Worm (Caenorhabditis elegans) whole organism, young adult: Measurements from ENCODE around the gene K11H3.2.
A peak's percentile ranks its signal among the peaks of the same experiment; 100 is the strongest.
"Not testable (repeated sequence)": the region's sequence is repeated elsewhere in the genome, so short reads cannot be mapped to it uniquely, and the experiment has no call there.

Experiments used
- B0261.1 ChIP-seq: sonication (generic microtip); optimal IDR thresholded peaks from 2 replicates; lab custom pipeline; 2016; ENCODE audit warnings: mild to moderate bottlenecking, missing genetic modification characterization, moderate library complexity, missing compliant biosample characterization
- C06A6.2 ChIP-seq: fragments of 200-800 bp; sonication (Bioruptor generic); conservative IDR thresholded peaks from 2 replicates; pipeline ENCODE4 v1.3.6; 2022; ENCODE audit warnings: missing genetic modification characterization, missing compliant biosample characterization
- Y53G8AR.9 ChIP-seq: fragments of 200-800 bp; sonication (Bioruptor generic); conservative IDR thresholded peaks from 2 replicates; pipeline ENCODE4 v1.3.6; 2022; ENCODE audit warnings: missing genetic modification reagents, missing genetic modification characterization, missing compliant biosample characterization
- Y79H2A.3 ChIP-seq: fragments of 200-800 bp; sonication (Bioruptor generic); conservative IDR thresholded peaks from 2 replicates; pipeline ENCODE4 v1.3.6; 2022; ENCODE audit warnings: missing genetic modification reagents, missing genetic modification characterization, missing compliant biosample characterization
- bed-2 ChIP-seq: fragments of 200-800 bp; sonication (Bioruptor generic); IDR thresholded peaks from 2 replicates; pipeline ENCODE4 v1.3.6; 2022; ENCODE audit warnings: missing genetic modification reagents, missing genetic modification characterization, missing compliant biosample characterization
- ccch-3 ChIP-seq: fragments of 200-800 bp; sonication (Bioruptor generic); optimal IDR thresholded peaks from 2 replicates; lab custom pipeline; 2018; ENCODE audit warnings: mild to moderate bottlenecking, missing genetic modification characterization, missing compliant biosample characterization
- ceh-91 ChIP-seq: fragments of 200-800 bp; sonication (Bioruptor generic); IDR thresholded peaks from 2 replicates; pipeline ENCODE4 v1.3.6; 2022; ENCODE audit warnings: missing genetic modification reagents, missing genetic modification characterization, missing compliant biosample characterization
- dox-1 ChIP-seq: fragments of 200-800 bp; sonication (Bioruptor generic); IDR thresholded peaks from 2 replicates; pipeline ENCODE4 v1.3.6; 2022; ENCODE audit warnings: missing genetic modification reagents, missing genetic modification characterization, missing compliant biosample characterization
- egrh-3 ChIP-seq: fragments of 200-800 bp; sonication (Bioruptor generic); IDR thresholded peaks from 2 replicates; pipeline ENCODE4 v1.3.6; 2022; ENCODE audit warnings: missing genetic modification reagents, missing genetic modification characterization, missing compliant biosample characterization
- ekl-4 ChIP-seq: fragments of 200-800 bp; sonication (Bioruptor generic); IDR thresholded peaks from 2 replicates; pipeline ENCODE4 v1.3.6; 2022; ENCODE audit warnings: missing genetic modification reagents, missing genetic modification characterization, missing compliant biosample characterization
- him-1 ChIP-seq: sonication (generic microtip); optimal IDR thresholded peaks from 2 replicates; lab custom pipeline; 2016; ENCODE audit warnings: missing genotype, missing genetic modification reagents, missing genetic modification characterization, missing compliant biosample characterization
- hmg-1.2 ChIP-seq: fragments of 200-800 bp; sonication (Bioruptor generic); IDR thresholded peaks from 2 replicates; pipeline ENCODE4 v1.3.6; 2022; ENCODE audit warnings: missing genetic modification reagents, missing genetic modification characterization, missing compliant biosample characterization
- hsf-1 ChIP-seq: fragments of 200-800 bp; sonication (Bioruptor generic); IDR thresholded peaks from 2 replicates; pipeline ENCODE4 v1.3.6; 2022; ENCODE audit warnings: missing genetic modification reagents, missing genetic modification characterization, missing compliant biosample characterization
- lin-26 ChIP-seq: fragments of 200-800 bp; sonication (Bioruptor generic); IDR thresholded peaks from 2 replicates; pipeline ENCODE4 v1.3.6; 2022; ENCODE audit warnings: missing genetic modification reagents, missing genetic modification characterization, missing compliant biosample characterization
- lin-35 ChIP-seq, 3 experiments: fragments of 150-350 bp in 2 of 3; sonication (generic microtip) in 1 of 3; optimal IDR thresholded peaks; 2 replicates each; lab custom pipeline; 2014 to 2018; ENCODE audit warnings: missing biosample characterization in 3 of 3, missing genetic modification characterization in 3 of 3, missing genetic modification reagents in 3 of 3
- lin-54 ChIP-seq: fragments of 200-800 bp; sonication (Bioruptor generic); optimal IDR thresholded peaks from 2 replicates; lab custom pipeline; 2018; ENCODE audit warnings: mild to moderate bottlenecking, missing genetic modification characterization, missing compliant biosample characterization
- madf-3 ChIP-seq: fragments of 200-800 bp; sonication (Bioruptor generic); IDR thresholded peaks from 2 replicates; pipeline ENCODE4 v1.3.6; 2022; ENCODE audit warnings: missing genetic modification reagents, missing genetic modification characterization, missing compliant biosample characterization
- madf-6 ChIP-seq: fragments of 200-800 bp; sonication (Bioruptor generic); IDR thresholded peaks from 2 replicates; pipeline ENCODE4 v1.3.6; 2022; ENCODE audit warnings: missing genetic modification reagents, missing genetic modification characterization, missing compliant biosample characterization
- madf-8 ChIP-seq: fragments of 200-800 bp; sonication (Bioruptor generic); conservative IDR thresholded peaks from 2 replicates; pipeline ENCODE4 v1.3.6; 2022; ENCODE audit warnings: missing genetic modification reagents, missing genetic modification characterization, missing compliant biosample characterization
- mcd-1 ChIP-seq: fragments of 200-800 bp; sonication (Bioruptor generic); IDR thresholded peaks from 2 replicates; pipeline ENCODE4 v1.3.6; 2022; ENCODE audit warnings: missing genetic modification reagents, missing genetic modification characterization, missing compliant biosample characterization
- mes-4 ChIP-seq: sonication (generic microtip); optimal IDR thresholded peaks from 2 replicates; lab custom pipeline; 2016; ENCODE audit warnings: missing genotype, missing genetic modification characterization, missing compliant biosample characterization
- nfyb-1 ChIP-seq: fragments of 200-800 bp; sonication (Bioruptor generic); IDR thresholded peaks from 2 replicates; pipeline ENCODE4 v1.3.6; 2022; ENCODE audit warnings: missing genetic modification reagents, missing genetic modification characterization, missing compliant biosample characterization
- nhr-80 ChIP-seq: sonication (generic microtip); optimal IDR thresholded peaks from 2 replicates; lab custom pipeline; 2016; ENCODE audit warnings: missing genetic modification characterization, missing compliant biosample characterization
- pbrm-1 ChIP-seq: fragments of 200-800 bp; sonication (Bioruptor generic); IDR thresholded peaks from 2 replicates; pipeline ENCODE4 v1.3.6; 2022; ENCODE audit warnings: missing genetic modification reagents, missing genetic modification characterization, missing compliant biosample characterization
- rcor-1 ChIP-seq: fragments of 200-800 bp; sonication (Bioruptor generic); IDR thresholded peaks from 2 replicates; pipeline ENCODE4 v1.3.6; 2022; ENCODE audit warnings: missing genetic modification reagents, missing genetic modification characterization, missing compliant biosample characterization
- repo-1 ChIP-seq: sonication (generic microtip); optimal IDR thresholded peaks from 2 replicates; lab custom pipeline; 2017; ENCODE audit warnings: mild to moderate bottlenecking, missing genetic modification characterization, missing compliant biosample characterization
- rpc-1 ChIP-seq, 2 experiments: fragments of 150-350 bp in 1 of 2; sonication (generic microtip) in 1 of 2; optimal IDR thresholded peaks; 2 replicates each; lab custom pipeline; 2014 to 2018; ENCODE audit warnings: missing biosample characterization in 1 of 2, missing genetic modification characterization in 1 of 2, missing genetic modification reagents in 1 of 2, missing genotype in 1 of 2
- snpc-1.1 ChIP-seq: sonication (generic microtip); optimal IDR thresholded peaks from 2 replicates; lab custom pipeline; 2017; ENCODE audit warnings: missing genetic modification characterization, mild to moderate bottlenecking, missing compliant biosample characterization, antibody characterized with exemption, moderate library complexity, missing genotype, missing genetic modification reagents; ENCODE audit not compliant: insufficient read depth
- somi-1 ChIP-seq: fragments of 200-800 bp; sonication (Bioruptor generic); optimal IDR thresholded peaks from 2 replicates; lab custom pipeline; 2018; ENCODE audit warnings: mild to moderate bottlenecking, missing genetic modification characterization, missing compliant biosample characterization
- sptf-2 ChIP-seq: fragments of 200-800 bp; sonication (Bioruptor generic); optimal IDR thresholded peaks from 2 replicates; lab custom pipeline; 2018; ENCODE audit warnings: mild to moderate bottlenecking, missing genetic modification characterization, missing compliant biosample characterization
- tbp1 ChIP-seq: fragments of 200-800 bp; sonication (Bioruptor generic); optimal IDR thresholded peaks from 2 replicates; lab custom pipeline; 2018; ENCODE audit warnings: mild to moderate bottlenecking, missing genetic modification characterization, missing compliant biosample characterization
- tlf-1 ChIP-seq: fragments of 200-800 bp; sonication (Bioruptor generic); optimal IDR thresholded peaks from 2 replicates; lab custom pipeline; 2018; ENCODE audit warnings: mild to moderate bottlenecking, missing genetic modification characterization, missing compliant biosample characterization
- xnd-1 ChIP-seq: sonication (generic microtip); optimal IDR thresholded peaks from 2 replicates; lab custom pipeline; 2016; ENCODE audit warnings: missing genotype, missing genetic modification reagents, missing genetic modification characterization, missing compliant biosample characterization
- zim-3 ChIP-seq: sonication (generic microtip); optimal IDR thresholded peaks from 2 replicates; lab custom pipeline; 2017; ENCODE audit warnings: mild to moderate bottlenecking, missing genetic modification characterization, moderate library complexity, missing compliant biosample characterization
- ztf-28 ChIP-seq: fragments of 200-800 bp; sonication (Bioruptor generic); IDR thresholded peaks from 2 replicates; pipeline ENCODE4 v1.3.6; 2022; ENCODE audit warnings: missing genetic modification reagents, missing genetic modification characterization, missing compliant biosample characterization

The K11H3.2 gene

DNA sequence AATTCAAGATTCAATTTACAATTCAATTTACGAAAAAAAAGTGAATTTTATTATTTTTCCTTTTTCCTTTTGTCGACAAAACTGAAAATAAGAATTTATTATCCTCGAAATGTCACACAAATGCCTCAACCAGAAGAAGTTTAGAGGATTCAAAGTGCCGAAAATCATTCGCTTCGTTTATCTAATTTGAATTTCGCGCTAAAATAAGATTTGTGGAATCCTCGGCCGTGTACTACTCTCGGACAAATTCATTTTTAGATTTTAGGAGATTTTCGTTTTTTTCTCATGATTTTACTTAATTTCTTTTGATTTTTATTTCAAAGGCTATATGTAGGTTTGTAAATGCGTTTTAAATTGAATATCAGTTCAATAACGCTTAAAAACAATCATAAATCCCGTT, 2.4 kb downstream of the K11H3.2 start:
- TF ChIP-seq lin-54 (GFP tag; lab: Kevin White, UChicago) (peak; percentile 48), madf-6 (GFP tag; lab: Robert Waterston, UW) (peak; percentile 46), hsf-1 (no peak), rcor-1 (GFP tag; lab: Robert Waterston, UW) (0 out of 2 replicates have a peak, but pooled peaks have one; percentile 21)

DNA sequence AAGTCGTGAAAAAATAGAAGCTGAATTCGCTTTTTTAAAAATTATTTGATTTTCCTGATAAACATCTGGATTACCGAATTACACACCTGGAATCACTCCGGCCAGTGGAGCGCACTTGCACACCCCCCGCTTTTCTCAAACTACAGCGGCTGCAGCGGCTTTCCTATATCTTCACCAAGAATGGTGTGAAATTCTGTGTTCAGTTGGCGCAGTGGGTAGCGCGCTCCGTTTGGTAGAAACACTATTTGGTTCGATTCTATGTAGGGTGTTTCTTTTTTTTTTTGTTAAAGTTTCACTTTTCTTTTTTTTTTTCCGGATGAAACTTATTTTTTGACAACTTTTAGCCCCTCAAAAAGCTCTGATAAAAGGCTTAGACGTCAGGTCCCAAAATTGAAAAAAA, 2.9 kb downstream of the K11H3.2 start:
- TF ChIP-seq ekl-4, result peak; percentile 21; the same call in 1 of the 2 replicates
- peak; percentile 73; the same call in 1 of the 2 replicates for TF ChIP-seq lin-26
- TF ChIP-seq egrh-3, result 0 out of 2 replicates have a peak, but pooled peaks have one; percentile 14
- peak; percentile 74 for TF ChIP-seq mcd-1 (GFP tag; lab: Robert Waterston, UW)
- TF ChIP-seq madf-8 (GFP tag; lab: Robert Waterston, UW), result peak; percentile 29; the same call in 1 of the 2 replicates
- 0 out of 2 replicates have a peak, but pooled peaks have one; percentile 57 for TF ChIP-seq madf-3 (GFP tag; lab: Robert Waterston, UW)
- TF ChIP-seq B0261.1 (tag; lab: Kevin White, UChicago), result peak; percentile 43
- TF ChIP-seq ztf-28 (GFP tag; lab: Robert Waterston, UW), result 0 out of 2 replicates have a peak, but pooled peaks have one; percentile 53
- peak; percentile 59 for TF ChIP-seq madf-6 (GFP tag; lab: Robert Waterston, UW)
- peak; percentile 73 for TF ChIP-seq tbp1 (GFP tag; lab: Kevin White, UChicago)
- not testable (repeated sequence) for TF ChIP-seq rpc-1 (optimal IDR thresholded peaks at IDR 0.05; lab: Kevin White, UChicago)
- peak; percentile 49 for TF ChIP-seq rpc-1 (tag; optimal IDR thresholded peaks at IDR 0.05; lab: Kevin White, UChicago)
- TF ChIP-seq hmg-1.2, result peak; percentile 39
- 0 out of 2 replicates have a peak, but pooled peaks have one; percentile 42 for TF ChIP-seq pbrm-1 (GFP tag; lab: Robert Waterston, UW)
- TF ChIP-seq Y79H2A.3 (GFP tag; lab: Robert Waterston, UW), result peak; percentile 64; the same call in 1 of the 2 replicates

DNA sequence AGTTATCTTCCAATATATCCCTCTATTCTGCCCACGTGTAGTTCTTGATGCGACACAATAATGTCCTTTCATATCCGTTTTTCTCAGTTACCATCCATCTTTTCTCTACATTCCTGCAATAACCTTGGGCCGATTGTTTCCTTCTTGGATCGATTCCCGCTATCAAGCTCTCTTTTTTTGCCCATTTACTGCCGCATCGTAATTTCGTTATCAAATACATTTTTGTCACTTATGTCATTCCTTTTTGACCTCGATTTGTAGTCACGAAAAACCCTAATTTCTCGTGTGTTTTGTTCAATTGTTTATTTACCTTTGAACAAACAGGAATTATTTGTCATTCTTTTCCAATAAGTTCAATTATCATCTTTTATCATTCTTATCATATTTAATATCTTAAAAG, 3.8 kb downstream of the K11H3.2 start:
- peak; percentile 62 for TF ChIP-seq nhr-80 (tag; lab: Kevin White, UChicago)
- no peak for TF ChIP-seq nfyb-1
- TF ChIP-seq, all 124 proteins: peak for 1

DNA sequence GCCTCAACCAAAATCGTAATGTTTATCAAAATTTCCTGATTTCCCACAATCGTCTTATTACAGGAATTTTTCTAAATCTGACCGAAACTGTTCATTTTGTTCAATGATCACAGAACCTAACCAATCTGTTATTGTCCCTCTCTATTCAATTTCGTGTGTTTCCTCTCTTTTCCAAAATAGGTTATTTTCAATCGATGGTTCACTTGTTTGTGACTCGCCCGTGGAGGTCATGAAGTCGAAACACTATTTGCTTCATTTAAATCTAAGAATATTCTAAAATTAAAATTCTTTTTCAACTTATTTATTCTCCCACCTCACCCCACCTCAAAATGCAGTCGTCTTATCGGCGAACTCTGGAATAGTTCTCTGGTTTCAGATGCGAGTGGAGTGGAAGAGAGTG, 4.7 kb downstream of the K11H3.2 start:
- TF ChIP-seq nhr-80 (tag; lab: Kevin White, UChicago) (peak; percentile 47), zim-3 (tag; lab: Kevin White, UChicago) (no peak)

DNA sequence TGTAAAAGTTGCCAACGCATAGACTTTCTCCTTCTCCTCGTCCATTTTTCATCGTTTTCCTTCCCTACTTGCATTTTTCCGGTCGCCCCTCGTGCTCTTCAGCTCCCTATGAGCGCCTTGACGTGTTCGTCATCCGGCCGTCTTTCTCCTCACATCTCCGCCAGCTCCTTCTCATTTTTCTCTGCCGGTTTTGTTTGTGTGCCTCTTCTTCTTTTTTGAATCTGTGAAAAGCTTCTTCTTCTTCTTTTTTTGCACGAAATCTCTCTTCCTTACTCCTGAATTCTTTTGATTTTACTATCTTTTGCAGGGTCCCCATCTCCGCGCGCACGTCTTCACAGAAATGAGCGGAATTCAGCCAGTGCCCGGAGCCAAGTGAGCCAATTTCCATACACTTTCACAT, 5.4 kb downstream of the K11H3.2 start, which contains the start of gene K11H3.3:
Gene K11H3.3 (plus strand): TSS at position 308 of the 400 bp plus-strand sequence.
- TF ChIP-seq dox-1 (0 out of 2 replicates have a peak, but pooled peaks have one; percentile 5), tlf-1 (no peak)

DNA sequence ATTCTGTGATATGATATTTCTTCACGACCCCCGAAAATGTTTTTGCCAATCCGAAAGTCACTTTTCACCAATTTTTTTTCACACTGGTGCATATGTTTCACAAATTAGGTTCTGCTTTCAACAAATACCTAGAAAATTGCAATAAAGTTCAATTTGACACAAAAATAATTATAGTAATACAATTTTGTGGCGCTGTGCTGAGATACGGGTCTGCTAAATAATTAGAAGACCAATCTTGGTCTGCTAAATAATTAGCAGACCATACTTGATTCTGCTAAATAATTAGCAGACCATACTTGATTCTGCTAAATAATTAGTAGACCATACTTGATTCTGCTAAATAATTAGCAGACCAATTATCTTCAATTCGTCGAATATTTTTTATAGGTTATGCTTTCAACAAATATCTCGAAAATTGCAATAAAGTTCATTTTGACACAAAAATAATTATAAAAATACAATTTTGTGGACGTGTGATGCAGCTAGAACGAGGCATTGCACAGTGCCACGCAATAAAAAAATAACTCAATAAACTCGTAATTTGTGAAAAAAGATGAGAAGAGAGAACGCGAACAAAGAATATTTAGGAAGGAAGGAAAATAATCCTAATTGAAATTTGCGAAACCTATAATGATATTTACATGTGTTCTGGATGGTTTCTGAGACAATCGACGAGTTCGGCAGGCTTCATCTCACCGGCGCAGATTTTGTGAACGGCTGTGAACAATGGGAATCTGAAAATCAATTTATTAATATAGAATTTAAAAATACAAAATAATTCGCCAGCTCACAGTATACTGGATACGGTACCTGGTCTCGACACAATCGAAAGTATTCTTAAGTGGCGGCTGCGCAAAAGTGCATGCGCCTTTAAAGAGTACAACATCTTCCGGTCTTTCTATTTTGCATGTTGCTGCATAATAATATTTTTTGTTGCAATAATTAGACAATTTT, 7.8 kb downstream of the K11H3.2 start:
- peak in 1 of 3 experiments; percentile 2 for TF ChIP-seq lin-35 (GFP tag; optimal IDR thresholded peaks at IDR 0.05; lab: Kevin White, UChicago)
- TF ChIP-seq ceh-91 (GFP tag; lab: Robert Waterston, UW), result no peak
- peak; percentile 2 for TF ChIP-seq somi-1 (GFP tag; lab: Kevin White, UChicago)
- peak; percentile 77 for TF ChIP-seq repo-1 (tag; lab: Kevin White, UChicago)
- peak; percentile 25; the same call in 1 of the 2 replicates for TF ChIP-seq pbrm-1 (GFP tag; lab: Robert Waterston, UW)
- no peak for TF ChIP-seq tlf-1
- TF ChIP-seq bed-2 (GFP tag; lab: Robert Waterston, UW), result no peak
- TF ChIP-seq rpc-1 (optimal IDR thresholded peaks at IDR 0.05; lab: Kevin White, UChicago), result no peak
- no peak for TF ChIP-seq rpc-1 (tag; optimal IDR thresholded peaks at IDR 0.05; lab: Kevin White, UChicago)
- 0 out of 2 replicates have a peak, but pooled peaks have one; percentile 51 for TF ChIP-seq Y53G8AR.9 (GFP tag; lab: Robert Waterston, UW)
- no peak for TF ChIP-seq C06A6.2 (GFP tag; lab: Robert Waterston, UW)
- TF ChIP-seq him-1 (tag; lab: Kevin White, UChicago), result peak; percentile 98
- no peak for TF ChIP-seq snpc-1.1
- TF ChIP-seq mes-4 (tag; lab: Kevin White, UChicago), result no peak
- TF ChIP-seq sptf-2 (GFP tag; lab: Kevin White, UChicago), result no peak
- no peak for TF ChIP-seq xnd-1 (tag; lab: Kevin White, UChicago)
- TF ChIP-seq ccch-3 (GFP tag; lab: Kevin White, UChicago), result no peak
- TF ChIP-seq lin-26, result no peak
- no peak for TF ChIP-seq madf-6 (GFP tag; lab: Robert Waterston, UW)
